Worm (Caenorhabditis elegans): Measurements from ENCODE around the gene tost-1.

Gene tost-1

DNA sequence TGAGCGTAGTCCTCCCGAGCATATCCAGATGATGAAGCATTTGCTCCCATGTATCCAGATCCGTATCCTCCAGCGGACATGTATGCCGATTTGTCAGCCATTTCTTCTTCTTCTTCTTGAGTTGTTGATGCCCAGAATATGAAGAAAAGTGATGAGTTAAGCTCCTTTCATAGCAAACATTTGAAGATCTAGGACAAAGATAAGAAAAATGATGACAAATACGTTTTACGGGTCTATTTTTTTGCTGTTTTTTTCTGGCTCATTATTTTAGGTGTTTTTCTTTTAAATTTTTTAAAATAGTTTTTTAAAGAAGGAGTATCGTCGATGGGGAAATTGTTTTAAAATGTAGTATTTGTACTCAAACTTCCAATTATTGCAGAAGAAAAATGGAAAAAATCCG is 47.9 kb downstream of the tost-1 start, which contains the start of gene nspd-9:
nspd-9 (minus strand) TSS at position 101 of the 400 bp plus-strand sequence.
- no peak for TF ChIP-seq snpc-4 (tag; optimal IDR thresholded peaks at IDR 0.05)
- no peak for TF ChIP-seq nhr-237 (tag; optimal IDR thresholded peaks at IDR 0.05)
- no peak for TF ChIP-seq lin-11 (tag; optimal IDR thresholded peaks at IDR 0.05)
- TF ChIP-seq mdl-1 (tag; optimal IDR thresholded peaks at IDR 0.05) = no peak
- TF ChIP-seq ZK546.5 (tag; optimal IDR thresholded peaks at IDR 0.05) = no peak
- no peak for TF ChIP-seq ama-1 (optimal IDR thresholded peaks at IDR 0.05)

DNA sequence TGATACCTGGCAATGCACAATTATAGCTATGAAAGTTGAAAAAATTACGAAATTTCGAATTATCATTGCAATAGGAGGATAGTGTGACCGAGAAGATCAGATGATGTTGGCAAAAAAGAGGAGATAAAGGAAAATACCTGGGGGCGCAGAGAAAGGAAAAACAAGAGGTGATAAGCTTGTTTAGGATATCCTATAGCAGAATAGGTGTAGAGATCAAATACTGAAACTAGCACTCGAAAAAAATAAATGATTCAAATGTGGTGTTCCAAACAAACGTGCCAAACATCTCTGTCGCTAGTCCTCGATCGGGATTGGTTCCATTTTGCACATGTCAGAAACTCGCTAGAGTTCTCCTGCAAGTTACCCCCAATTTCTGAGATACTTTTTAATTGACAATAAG is 48.7 kb downstream of the tost-1 start, which contains the start of gene F26A1.9:
F26A1.9 (minus strand) TSS at position 101 of the 400 bp plus-strand sequence.
- TF ChIP-seq nhr-6 (tag; optimal IDR thresholded peaks at IDR 0.05) = no peak
- no peak for TF ChIP-seq mab-5 (tag; optimal IDR thresholded peaks at IDR 0.05)
- TF ChIP-seq nhr-129 (tag; optimal IDR thresholded peaks at IDR 0.05) = no peak

Data from whole organism, L2 larva.